Worm (Caenorhabditis elegans): ENCODE measurements around the gene F36G9.3.

ce11 chrV:16002288-16002687 is 45.1 kb downstream of the F36G9.3 start, which contains the start of gene nhr-63:
- TF ChIP-seq B0310.2 (tag; optimal IDR thresholded peaks at IDR 0.05) (no peak), ama-1 (optimal IDR thresholded peaks at IDR 0.05) (no peak), ceh-36 (tag; optimal IDR thresholded peaks at IDR 0.05) (no peak), ceh-13 (GFP tag; optimal IDR thresholded peaks at IDR 0.05) (no peak), scrt-1 (GFP tag; IDR thresholded peaks at IDR 0.05) (no peak), aly-1 (tag; optimal IDR thresholded peaks at IDR 0.05) (no peak), sea-1 (GFP tag; conservative IDR thresholded peaks at IDR 0.05) (no peak), F13C5.2 (tag; optimal IDR thresholded peaks at IDR 0.05) (no peak), ets-7 (tag; optimal IDR thresholded peaks at IDR 0.05) (no peak), hmbx-1 (tag; optimal IDR thresholded peaks at IDR 0.05) (no peak)
